Worm (Caenorhabditis elegans): ENCODE measurements around the gene col-173.
"Not testable (repeated sequence)": the region's sequence is repeated elsewhere in the genome, so short reads cannot be mapped to it uniquely, and the experiment has no call there.

The col-173 gene

DNA sequence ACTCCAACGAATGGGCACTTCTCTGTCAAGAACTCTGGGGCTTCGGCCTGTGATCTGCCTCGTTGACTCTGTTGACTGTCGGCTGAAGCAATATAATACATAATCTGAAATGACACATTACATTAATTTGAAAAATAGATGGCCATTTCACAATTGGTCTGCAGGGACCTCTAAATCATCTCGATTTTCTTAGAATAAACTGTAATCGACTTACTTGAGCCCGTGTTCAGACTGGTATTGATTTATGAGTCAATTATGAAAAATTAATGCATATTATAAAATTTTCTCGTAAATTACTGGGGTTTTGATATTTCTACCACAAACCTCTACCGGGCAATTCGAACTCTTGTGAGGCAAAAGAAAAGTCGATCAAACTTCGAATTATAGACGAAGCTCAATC is 8.7 kb downstream of the col-173 start, which contains the start of gene C53B7.6:
C53B7.6 (minus strand) TSS at position 101 of the 400 bp plus-strand sequence.
- TF ChIP-seq Y48G9A.11 (GFP tag; IDR thresholded peaks at IDR 0.05); pha-4 (GFP tag; IDR thresholded peaks at IDR 0.05); pha-4 (tag; optimal IDR thresholded peaks at IDR 0.05); vab-7 (GFP tag; IDR thresholded peaks at IDR 0.05): not testable (repeated sequence)

DNA sequence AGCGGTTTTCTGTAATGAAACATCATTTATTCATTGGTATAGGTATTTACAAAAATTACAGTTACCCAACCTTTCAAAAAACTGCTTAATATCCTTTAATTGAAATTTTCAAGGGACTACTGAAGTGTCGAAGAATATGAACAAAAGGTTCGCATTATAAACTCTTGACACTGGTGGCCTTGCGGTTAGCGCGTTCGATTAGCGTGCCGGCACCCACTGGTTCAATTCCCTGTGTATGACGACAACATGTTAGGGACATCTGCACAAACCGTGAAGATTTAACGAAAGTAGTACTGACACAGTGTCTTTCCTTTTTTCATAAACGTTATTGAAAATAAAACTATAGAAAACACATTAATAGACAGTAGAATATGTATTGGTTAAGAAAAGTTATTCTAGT is 9.6 kb downstream of the col-173 start:
- TF ChIP-seq nhr-42 (GFP tag; IDR thresholded peaks at IDR 0.05), result peak; percentile 69
- peak; percentile 89 for TF ChIP-seq duxl-1 (tag; optimal IDR thresholded peaks at IDR 0.05; ENCODE audit: poor library complexity)
- TF ChIP-seq mes-2 (tag; optimal IDR thresholded peaks at IDR 0.05; ENCODE audit: poor library complexity, severe bottlenecking), result peak; percentile 85
- TF ChIP-seq ZK546.5 (tag; optimal IDR thresholded peaks at IDR 0.05), result no peak
- TF ChIP-seq nhr-48 (tag; optimal IDR thresholded peaks at IDR 0.05), result peak; percentile 61
- TF ChIP-seq ceh-32 (tag; optimal IDR thresholded peaks at IDR 0.05; ENCODE audit: poor library complexity), result no peak
- no peak for TF ChIP-seq jun-1 (tag; optimal IDR thresholded peaks at IDR 0.05)
- TF ChIP-seq rbr-2 (tag; optimal IDR thresholded peaks at IDR 0.05), result peak; percentile 73
- TF ChIP-seq tra-1 (GFP tag; IDR thresholded peaks at IDR 0.05), result peak; percentile 72
- peak; percentile 84 to 88; a peak in 3 of 4 replicates for TF ChIP-seq madf-5 (GFP tag; IDR thresholded peaks at IDR 0.05)
- TF ChIP-seq nhr-25 (tag; optimal IDR thresholded peaks at IDR 0.05; ENCODE audit: borderline replicate concordance, insufficient read depth), result no peak
- TF ChIP-seq daf-19 (GFP tag; conservative IDR thresholded peaks at IDR 0.05), result peak; percentile 89
- TF ChIP-seq saeg-2 (GFP tag; IDR thresholded peaks at IDR 0.05), result peak; percentile 36; the same call in 1 of the 2 replicates
- peak; percentile 94 for TF ChIP-seq dmd-8 (GFP tag; IDR thresholded peaks at IDR 0.05)
- peak; percentile 99 for TF ChIP-seq aha-1 (tag)
- TF ChIP-seq mdt-29 (GFP tag; IDR thresholded peaks at IDR 0.05), result peak; percentile 60; the same call in 1 of the 2 replicates
- TF ChIP-seq dpl-1 (GFP tag; optimal IDR thresholded peaks at IDR 0.05), result no peak
- TF ChIP-seq vab-7 (GFP tag; IDR thresholded peaks at IDR 0.05), result peak; percentile 92
- TF ChIP-seq lin-29 (GFP tag; IDR thresholded peaks at IDR 0.05), result 0 out of 2 replicates have a peak, but pooled peaks have one; percentile 39
- TF ChIP-seq ctbp-1 (GFP tag; IDR thresholded peaks at IDR 0.05), result peak; percentile 81
- peak; percentile 96 for TF ChIP-seq egl-43 (GFP tag; IDR thresholded peaks at IDR 0.05)
- peak; percentile 25; the same call in 1 of the 2 replicates for TF ChIP-seq zfp-3 (GFP tag; conservative IDR thresholded peaks at IDR 0.05)
- TF ChIP-seq php-3 (GFP tag; IDR thresholded peaks at IDR 0.05), result peak; percentile 85
- TF ChIP-seq nhr-6 (tag; optimal IDR thresholded peaks at IDR 0.05), result no peak
- no peak for TF ChIP-seq ztf-7 (tag; optimal IDR thresholded peaks at IDR 0.05)
- no peak for TF ChIP-seq aly-2 (tag; optimal IDR thresholded peaks at IDR 0.05)
- peak; percentile 64; the same call in 1 of the 2 replicates for TF ChIP-seq ceh-20 (GFP tag; IDR thresholded peaks at IDR 0.05)
- peak in 1 of 2 experiments; percentile 53 for TF ChIP-seq unc-62 (GFP tag; optimal IDR thresholded peaks at IDR 0.05 in 1 of 2)
- no peak for TF ChIP-seq unc-62 (tag; optimal IDR thresholded peaks at IDR 0.05)
- TF ChIP-seq snpc-1.2 (GFP tag; IDR thresholded peaks at IDR 0.05), result peak; percentile 95
- peak; percentile 90 for TF ChIP-seq nhr-41 (GFP tag; IDR thresholded peaks at IDR 0.05)
- TF ChIP-seq D1046.2 (GFP tag; IDR thresholded peaks at IDR 0.05), result peak; percentile 47; the same call in 1 of the 2 replicates
- peak; percentile 62 for TF ChIP-seq hlh-30 (tag; optimal IDR thresholded peaks at IDR 0.05; ENCODE audit: insufficient read depth)
- TF ChIP-seq F10B5.3 (tag; optimal IDR thresholded peaks at IDR 0.05), result peak; percentile 73
- TF ChIP-seq madf-9 (GFP tag; conservative IDR thresholded peaks at IDR 0.05), result peak; percentile 90
- TF ChIP-seq hmg-1.1 (GFP tag; IDR thresholded peaks at IDR 0.05), result peak; percentile 76
- no peak for TF ChIP-seq lin-15B (tag; optimal IDR thresholded peaks at IDR 0.05)
- TF ChIP-seq zip-2 (tag; optimal IDR thresholded peaks at IDR 0.05), result no peak
- peak; percentile 88 for TF ChIP-seq lin-1 (GFP tag; IDR thresholded peaks at IDR 0.05)
- 0 out of 2 replicates have a peak, but pooled peaks have one; percentile 33 for TF ChIP-seq daf-8 (GFP tag; IDR thresholded peaks at IDR 0.05)
- TF ChIP-seq T26A8.4 (GFP tag; IDR thresholded peaks at IDR 0.05), result peak; percentile 85
- TF ChIP-seq nhr-28 (tag; optimal IDR thresholded peaks at IDR 0.05), result peak; percentile 20
- TF ChIP-seq lim-7 (GFP tag; IDR thresholded peaks at IDR 0.05), result peak; percentile 92
- peak; percentile 60 for TF ChIP-seq T20F7.1 (GFP tag; optimal IDR thresholded peaks at IDR 0.05)
- no peak for TF ChIP-seq egl-27 (tag; optimal IDR thresholded peaks at IDR 0.05)
- TF ChIP-seq sdz-12 (GFP tag; optimal IDR thresholded peaks at IDR 0.05), result no peak

Data from whole organism, L4 larva.